Fruit fly (Drosophila melanogaster) Kc167 (cell line): ENCODE data around the gene CG18789.

ENCODE experiments used
- Myc ChIP-seq: fragments of >200 bp; optimal IDR thresholded peaks from 2 replicates; lab custom pipeline; 2017; ENCODE audit warnings: missing external identifiers
- h ChIP-seq: fragments of >200 bp; optimal IDR thresholded peaks from 3 replicates; lab custom pipeline; 2018; ENCODE audit warnings: missing external identifiers
- ttk ChIP-seq: sonication (Bioruptor generic); optimal IDR thresholded peaks from 2 replicates; lab custom pipeline; 2017; ENCODE audit warnings: missing external identifiers

dm6 chr2L:12044613-12045350 is 49.5 kb upstream of the CG18789 start, which contains the start of gene CG6785:
- TF ChIP-seq h (lab: Kevin White, UChicago), result no peak
- no peak for TF ChIP-seq Myc (lab: Kevin White, UChicago)
- TF ChIP-seq ttk (lab: Kevin White, UChicago), result no peak
